Worm (Caenorhabditis elegans): ENCODE measurements around the gene gyg-1.

gyg-1 gene

DNA sequence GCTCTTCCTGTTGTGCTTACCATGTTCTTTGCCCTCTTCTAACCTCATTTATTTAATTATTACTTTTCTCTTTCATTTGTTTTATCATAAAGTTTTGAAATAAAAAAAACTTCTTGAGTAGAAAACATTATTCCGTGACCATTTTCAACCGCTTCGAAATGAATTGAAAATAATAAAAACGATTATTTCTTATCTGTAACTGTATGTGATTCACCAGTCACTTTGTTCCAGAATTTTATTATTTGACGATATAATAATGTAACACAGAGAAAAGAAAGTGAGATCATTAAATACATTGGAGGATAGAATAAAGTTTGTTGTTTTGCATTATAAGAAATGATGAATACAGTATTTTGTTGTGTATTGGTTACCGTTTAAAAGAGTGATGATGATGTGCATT lies 32.4 kb upstream of the gyg-1 start:
- TF ChIP-seq ceh-9 (tag; optimal IDR thresholded peaks at IDR 0.05) (no peak), rnt-1 (tag; optimal IDR thresholded peaks at IDR 0.05) (no peak), syd-9 (tag; optimal IDR thresholded peaks at IDR 0.05) (no peak), pax-1 (tag; optimal IDR thresholded peaks at IDR 0.05) (no peak), sox-2 (GFP tag; IDR thresholded peaks at IDR 0.05) (no peak), ttx-3 (tag; optimal IDR thresholded peaks at IDR 0.05) (no peak), ceh-48 (tag; optimal IDR thresholded peaks at IDR 0.05) (no peak), fkh-6 (tag; optimal IDR thresholded peaks at IDR 0.05) (no peak), pros-1 (tag; optimal IDR thresholded peaks at IDR 0.05) (no peak), nhr-232 (tag; optimal IDR thresholded peaks at IDR 0.05) (no peak), ceh-2 (tag; optimal IDR thresholded peaks at IDR 0.05) (no peak), pha-4 (tag; optimal IDR thresholded peaks at IDR 0.05) (no peak), madf-2 (tag; optimal IDR thresholded peaks at IDR 0.05) (no peak), nfya-1 (tag; optimal IDR thresholded peaks at IDR 0.05) (no peak), tbx-7 (tag; optimal IDR thresholded peaks at IDR 0.05) (no peak), C08G9.2 (tag; optimal IDR thresholded peaks at IDR 0.05) (no peak), ceh-22 (tag; optimal IDR thresholded peaks at IDR 0.05) (no peak), ceh-6 (GFP tag; optimal IDR thresholded peaks at IDR 0.05) (no peak), che-1 (tag; optimal IDR thresholded peaks at IDR 0.05) (no peak), Y22D7AL.16 (tag; optimal IDR thresholded peaks at IDR 0.05) (no peak)

- no peak for TF ChIP-seq ceh-18 (tag; optimal IDR thresholded peaks at IDR 0.05)
- TF ChIP-seq hlh-30 (tag; optimal IDR thresholded peaks at IDR 0.05; ENCODE audit: insufficient read depth) = no peak
- TF ChIP-seq nhr-11 (tag; optimal IDR thresholded peaks at IDR 0.05) = no peak
- no peak for TF ChIP-seq pha-4 (tag; optimal IDR thresholded peaks at IDR 0.05)
- TF ChIP-seq ahr-1 (tag; optimal IDR thresholded peaks at IDR 0.05) = no peak
- TF ChIP-seq pqm-1 (tag; optimal IDR thresholded peaks at IDR 0.05) = no peak
- no peak for TF ChIP-seq hlh-15 (tag; optimal IDR thresholded peaks at IDR 0.05)
- TF ChIP-seq T23F11.4 (GFP tag; optimal IDR thresholded peaks at IDR 0.05) = no peak
- no peak for TF ChIP-seq unc-86 (tag; optimal IDR thresholded peaks at IDR 0.05)
- no peak for TF ChIP-seq sdc-2 (tag; optimal IDR thresholded peaks at IDR 0.05)
Measured at ce11 chrX:3506556-3506955, 30.9 kb upstream of the gyg-1 start.

DNA sequence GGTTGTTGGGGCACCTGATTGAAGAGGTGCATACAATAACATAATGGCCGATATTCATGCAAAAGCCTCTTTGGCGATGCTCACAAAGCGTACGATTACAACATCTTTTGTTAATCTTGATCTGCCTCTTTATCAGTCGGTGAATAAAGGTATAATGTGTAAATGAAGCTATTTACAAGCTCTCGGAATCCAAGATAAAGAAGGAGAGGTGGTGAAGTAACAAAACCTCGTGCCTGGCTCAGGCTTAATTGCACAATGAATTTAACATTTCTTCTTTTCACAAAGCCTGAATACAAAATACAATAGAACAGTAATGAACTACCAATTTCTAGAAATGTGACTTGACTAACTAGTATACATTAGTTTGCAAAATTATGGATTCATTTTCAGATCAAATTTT lies 30.2 kb upstream of the gyg-1 start:
- no peak for TF ChIP-seq madf-2 (tag; optimal IDR thresholded peaks at IDR 0.05)
- no peak for TF ChIP-seq K02D7.2 (tag; optimal IDR thresholded peaks at IDR 0.05)
- no peak for TF ChIP-seq sox-4 (tag; optimal IDR thresholded peaks at IDR 0.05)
- TF ChIP-seq rnt-1 (tag; optimal IDR thresholded peaks at IDR 0.05) = no peak
- TF ChIP-seq T23F11.4 (GFP tag; optimal IDR thresholded peaks at IDR 0.05) = no peak
- TF ChIP-seq fkh-6 (tag; optimal IDR thresholded peaks at IDR 0.05) = no peak
- TF ChIP-seq ets-4 (tag; optimal IDR thresholded peaks at IDR 0.05) = no peak

ce11 chrX:3508906-3509305 lies 28.5 kb upstream of the gyg-1 start, which contains the start of gene sox-4:
Gene sox-4 (minus strand): TSS chrX:3509006.
- no peak for TF ChIP-seq ttx-3 (tag; optimal IDR thresholded peaks at IDR 0.05)
- no peak for TF ChIP-seq ceh-45 (GFP tag; IDR thresholded peaks at IDR 0.05)
- no peak for TF ChIP-seq ceh-22 (tag; optimal IDR thresholded peaks at IDR 0.05)
- TF ChIP-seq nhr-11 (tag; optimal IDR thresholded peaks at IDR 0.05) = no peak
- no peak for TF ChIP-seq ceh-24 (tag; optimal IDR thresholded peaks at IDR 0.05)
- no peak for TF ChIP-seq ztf-16 (tag; optimal IDR thresholded peaks at IDR 0.05)
- TF ChIP-seq sdc-2 (tag; optimal IDR thresholded peaks at IDR 0.05) = no peak
- no peak for TF ChIP-seq dve-1 (tag; optimal IDR thresholded peaks at IDR 0.05)
- TF ChIP-seq pros-1 (tag; optimal IDR thresholded peaks at IDR 0.05) = no peak

ce11 chrX:3513715-3514114 lies 23.7 kb upstream of the gyg-1 start:
- peak; percentile 67 for TF ChIP-seq unc-42 (tag; optimal IDR thresholded peaks at IDR 0.05)
- TF ChIP-seq ceh-31 (tag; optimal IDR thresholded peaks at IDR 0.05) = no peak
